Worm (Caenorhabditis elegans): ENCODE results near the gene C17H12.12.

DNA sequence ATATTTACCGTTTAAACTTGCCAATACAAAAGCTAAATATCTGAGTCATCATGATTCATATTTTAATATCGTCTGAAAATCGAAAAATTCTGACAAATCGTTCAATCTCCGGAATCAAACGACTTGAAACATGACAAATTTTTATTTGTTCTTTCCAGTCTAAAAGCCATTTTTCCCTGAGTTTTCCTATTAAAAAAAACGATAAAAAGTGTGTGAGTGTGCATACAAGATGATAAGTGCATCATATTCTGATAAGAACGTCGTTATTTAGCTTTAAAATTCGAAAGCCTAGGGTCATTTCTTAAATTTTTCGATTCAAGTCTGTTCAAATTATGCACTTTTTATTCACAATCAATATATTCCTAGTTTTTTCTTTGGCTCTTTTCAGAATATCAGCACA, 34.2 kb downstream of the C17H12.12 start, which contains the start of gene H20E11.1:
- TF ChIP-seq dao-5 (tag; optimal IDR thresholded peaks at IDR 0.05) (no peak), him-1 (tag; optimal IDR thresholded peaks at IDR 0.05) (no peak)

Data from whole organism, L4/young adult.